Fruit fly (Drosophila melanogaster) whole organism, embryonic: Measurements from ENCODE around the gene Fmr1.
A peak's percentile ranks its signal among the peaks of the same experiment; 100 is the strongest.

Experiments used
- BtbVII ChIP-seq: fragments of 200-800 bp; sonication (Bioruptor generic); optimal IDR thresholded peaks from 3 replicates; lab custom pipeline; 2017; ENCODE audit warnings: missing biosample characterization, mild to moderate bottlenecking, missing genetic modification characterization
- CG10147 ChIP-seq: fragments of 200-800 bp; sonication (Bioruptor generic); optimal IDR thresholded peaks from 2 replicates; lab custom pipeline; 2019; ENCODE audit warnings: missing biosample characterization, mild to moderate bottlenecking, missing genetic modification characterization, moderate library complexity
- CG11696 ChIP-seq: fragments of 200-800 bp; sonication (Bioruptor generic); IDR thresholded peaks from 2 replicates; pipeline ENCODE4 v1.3.6; 2022; ENCODE audit warnings: missing biosample characterization, missing genetic modification characterization
- CG12155 ChIP-seq: fragments of 200-800 bp; sonication (Bioruptor generic); optimal IDR thresholded peaks from 3 replicates; lab custom pipeline; 2016; ENCODE audit warnings: missing biosample characterization, missing genetic modification characterization
- CG12659 ChIP-seq: fragments of 200-800 bp; sonication (Bioruptor generic); optimal IDR thresholded peaks from 3 replicates; lab custom pipeline; 2017; ENCODE audit warnings: mild to moderate bottlenecking, missing biosample characterization, missing genetic modification reagents, missing genetic modification characterization
- CG14441 ChIP-seq: fragments of 200-800 bp; sonication (Bioruptor generic); IDR thresholded peaks from 2 replicates; pipeline ENCODE4 v1.3.6; 2022; ENCODE audit warnings: missing biosample characterization, missing genetic modification characterization
- CG15601 ChIP-seq: fragments of 200-800 bp; sonication (Bioruptor generic); optimal IDR thresholded peaks from 3 replicates; lab custom pipeline; 2019; ENCODE audit warnings: missing biosample characterization, mild to moderate bottlenecking, missing genetic modification characterization, moderate library complexity
- CG15696 ChIP-seq: fragments of 200-800 bp; sonication (Bioruptor generic); optimal IDR thresholded peaks from 2 replicates; lab custom pipeline; 2019; ENCODE audit warnings: missing biosample characterization, mild to moderate bottlenecking, missing genetic modification characterization, moderate library complexity
- CG16815 ChIP-seq: fragments of 200-800 bp; sonication (Bioruptor generic); optimal IDR thresholded peaks from 3 replicates; lab custom pipeline; 2017; ENCODE audit warnings: missing biosample characterization, mild to moderate bottlenecking, missing genetic modification characterization
- CG17328 ChIP-seq: fragments of 200-800 bp; sonication (Bioruptor generic); IDR thresholded peaks from 2 replicates; pipeline ENCODE4 v1.3.6; 2022; ENCODE audit warnings: missing biosample characterization, missing genetic modification characterization
- CG18262 ChIP-seq: fragments of 200-800 bp; optimal IDR thresholded peaks from 3 replicates; lab custom pipeline; 2019; ENCODE audit warnings: missing biosample characterization, mild to moderate bottlenecking, missing genetic modification characterization, moderate library complexity
- CG2116 ChIP-seq: fragments of 200-800 bp; sonication (Bioruptor generic); optimal IDR thresholded peaks from 3 replicates; lab custom pipeline; 2018; ENCODE audit warnings: missing biosample characterization, mild to moderate bottlenecking, missing genetic modification characterization
- CG2199 ChIP-seq: fragments of 200-800 bp; sonication (Bioruptor generic); IDR thresholded peaks from 3 replicates; pipeline ENCODE4 v1.3.6; 2022; ENCODE audit warnings: missing biosample characterization, missing genetic modification characterization
- CG30020 ChIP-seq: fragments of 200-800 bp; optimal IDR thresholded peaks from 2 replicates; lab custom pipeline; 2019; ENCODE audit warnings: missing biosample characterization, mild to moderate bottlenecking, missing genetic modification characterization, moderate library complexity
- CG32772 ChIP-seq: fragments of 200-800 bp; sonication (Bioruptor generic); IDR thresholded peaks from 2 replicates; pipeline ENCODE4 v1.3.6; 2022; ENCODE audit warnings: missing biosample characterization, missing genetic modification characterization
- CG34422 ChIP-seq: fragments of 200-800 bp; sonication (Bioruptor generic); IDR thresholded peaks from 3 replicates; pipeline ENCODE4 v1.3.6; 2022; ENCODE audit warnings: missing biosample characterization, missing genetic modification characterization
- CG3726 ChIP-seq: fragments of 200-800 bp; sonication (Bioruptor generic); IDR thresholded peaks from 3 replicates; pipeline ENCODE4, ENCODE4 v1.3.6; 2022; ENCODE audit warnings: missing biosample characterization, missing genetic modification characterization
- CG4707 ChIP-seq: fragments of 200-800 bp; sonication (Bioruptor generic); optimal IDR thresholded peaks from 2 replicates; lab custom pipeline; 2018; ENCODE audit warnings: missing biosample characterization, mild to moderate bottlenecking, missing genetic modification characterization, moderate library complexity
- CG7745 ChIP-seq: fragments of 200-800 bp; sonication (Bioruptor generic); optimal IDR thresholded peaks from 2 replicates; lab custom pipeline; 2018; ENCODE audit warnings: missing biosample characterization, mild to moderate bottlenecking, missing genetic modification characterization, moderate library complexity
- CG9609 ChIP-seq: fragments of 200-800 bp; sonication (Bioruptor generic); optimal IDR thresholded peaks from 3 replicates; lab custom pipeline; 2016; ENCODE audit warnings: missing biosample characterization, missing genetic modification characterization
- CG9876 ChIP-seq: fragments of 200-800 bp; sonication (Bioruptor generic); optimal IDR thresholded peaks from 2 replicates; lab custom pipeline; 2016; ENCODE audit warnings: missing biosample characterization, missing genetic modification characterization
- D19B ChIP-seq: fragments of 200-800 bp; sonication (Bioruptor generic); optimal IDR thresholded peaks from 2 replicates; lab custom pipeline; 2017; ENCODE audit warnings: missing biosample characterization, mild to moderate bottlenecking, missing genetic modification characterization
- Eip74EF ChIP-seq, 2 experiments: fragments of 200-800 bp in 1 of 2; fragments of >200 bp in 1 of 2; sonication (Bioruptor generic) in 1 of 2; optimal IDR thresholded peaks; 2 replicates each; lab custom pipeline; 2017 to 2019; ENCODE audit warnings: missing biosample characterization in 2 of 2, missing genetic modification characterization in 2 of 2, mild to moderate bottlenecking in 1 of 2, moderate library complexity in 1 of 2
- Hsf ChIP-seq: fragments of 200-800 bp; sonication (Bioruptor generic); optimal IDR thresholded peaks from 3 replicates; lab custom pipeline; 2016; ENCODE audit warnings: missing biosample characterization, missing genetic modification characterization
- Max ChIP-seq: fragments of 200-800 bp; sonication (Bioruptor generic); optimal IDR thresholded peaks from 2 replicates; lab custom pipeline; 2016; ENCODE audit warnings: missing biosample characterization, mild to moderate bottlenecking, missing genetic modification characterization
- NC2β ChIP-seq: fragments of 200-800 bp; sonication (Bioruptor generic); optimal IDR thresholded peaks from 2 replicates; lab custom pipeline; 2016; ENCODE audit warnings: missing biosample characterization, missing genetic modification characterization
- Oaz ChIP-seq: fragments of 200-800 bp; sonication (Bioruptor generic); IDR thresholded peaks from 2 replicates; pipeline ENCODE4 v1.3.6; 2022; ENCODE audit warnings: missing biosample characterization, missing genetic modification characterization
- Opbp ChIP-seq: fragments of 200-800 bp; sonication (Bioruptor generic); IDR thresholded peaks from 3 replicates; pipeline ENCODE4 v1.3.6; 2022; ENCODE audit warnings: missing biosample characterization, missing genetic modification characterization; ENCODE audit not compliant: partially characterized antibody
- Ptx1 ChIP-seq: fragments of 200-800 bp; sonication (Bioruptor generic); IDR thresholded peaks from 2 replicates; pipeline ENCODE4 v1.3.6; 2022; ENCODE audit warnings: missing biosample characterization, missing genetic modification characterization
- Side ChIP-seq: fragments of 200-800 bp; sonication (Bioruptor generic); optimal IDR thresholded peaks from 2 replicates; lab custom pipeline; 2016; ENCODE audit warnings: missing biosample characterization, missing genetic modification characterization
- TFAM ChIP-seq: fragments of 200-800 bp; sonication (Bioruptor generic); optimal IDR thresholded peaks from 2 replicates; lab custom pipeline; 2017; ENCODE audit warnings: missing biosample characterization, missing genetic modification characterization, inconsistent platforms
- az2 ChIP-seq: fragments of 200-800 bp; sonication (Bioruptor generic); optimal IDR thresholded peaks from 3 replicates; lab custom pipeline; 2016; ENCODE audit warnings: missing biosample characterization, missing genetic modification characterization
- cato ChIP-seq: fragments of 200-800 bp; sonication (Bioruptor generic); optimal IDR thresholded peaks from 2 replicates; lab custom pipeline; 2016; ENCODE audit warnings: missing biosample characterization, missing genetic modification characterization, borderline replicate concordance
- chif ChIP-seq, 2 experiments: fragments of 200-800 bp; sonication (Bioruptor generic); optimal IDR thresholded peaks; 3 replicates each; lab custom pipeline; 2016; ENCODE audit warnings: missing biosample characterization in 2 of 2, missing genetic modification characterization in 2 of 2
- crp ChIP-seq, 2 experiments: fragments of 200-800 bp; sonication (Bioruptor generic); optimal IDR thresholded peaks; 2 replicates in 1 of 2; 3 replicates in 1 of 2; lab custom pipeline; 2017; ENCODE audit warnings: missing biosample characterization in 2 of 2, missing genetic modification characterization in 2 of 2, mild to moderate bottlenecking in 1 of 2, moderate library complexity in 1 of 2
- esg ChIP-seq: fragments of 200-800 bp; sonication (Bioruptor generic); conservative IDR thresholded peaks from 2 replicates; pipeline ENCODE4 v1.3.6; 2022; ENCODE audit warnings: missing biosample characterization, missing genetic modification characterization
- gcm ChIP-seq: fragments of 200-800 bp; sonication (Bioruptor generic); optimal IDR thresholded peaks from 2 replicates; lab custom pipeline; 2019; ENCODE audit warnings: missing biosample characterization, mild to moderate bottlenecking, missing genetic modification characterization, moderate library complexity
- hbn ChIP-seq: fragments of 200-800 bp; sonication (Bioruptor generic); IDR thresholded peaks from 2 replicates; pipeline ENCODE4 v1.3.6; 2022; ENCODE audit warnings: missing biosample characterization, missing genetic modification characterization; ENCODE audit not compliant: partially characterized antibody
- kah ChIP-seq: fragments of 200-800 bp; sonication (Bioruptor generic); optimal IDR thresholded peaks from 2 replicates; lab custom pipeline; 2018; ENCODE audit warnings: missing biosample characterization, mild to moderate bottlenecking, missing genetic modification characterization
- kay ChIP-seq: fragments of 200-800 bp; sonication (Bioruptor generic); optimal IDR thresholded peaks from 2 replicates; lab custom pipeline; 2016; ENCODE audit warnings: missing biosample characterization, missing genetic modification characterization
- nmo ChIP-seq: fragments of 200-800 bp; sonication (Bioruptor generic); optimal IDR thresholded peaks from 2 replicates; lab custom pipeline; 2018; ENCODE audit warnings: missing biosample characterization, mild to moderate bottlenecking, missing genetic modification characterization, moderate library complexity
- nom ChIP-seq: fragments of 200-800 bp; sonication (Bioruptor generic); optimal IDR thresholded peaks from 2 replicates; lab custom pipeline; 2017; ENCODE audit warnings: missing biosample characterization, missing genetic modification characterization, mild to moderate bottlenecking, moderate library complexity, missing genetic modification reagents
- pita ChIP-seq: fragments of 200-800 bp; sonication (Bioruptor generic); optimal IDR thresholded peaks from 2 replicates; lab custom pipeline; 2017; ENCODE audit warnings: missing biosample characterization, mild to moderate bottlenecking, missing genetic modification characterization
- prd ChIP-seq, 3 experiments: fragments of >200 bp in 2 of 3; fragments of 200-800 bp in 1 of 3; sonication (Bioruptor generic) in 1 of 3; optimal IDR thresholded peaks in 2 of 3; IDR thresholded peaks in 1 of 3; 2 replicates in 2 of 3; 3 replicates in 1 of 3; pipeline versions ENCODE4 v1.3.6 to Lab custom; 2017 to 2022; ENCODE audit warnings: missing biosample characterization in 1 of 3, missing genetic modification characterization in 1 of 3
- sd ChIP-seq: fragments of 200-800 bp; sonication (Bioruptor generic); optimal IDR thresholded peaks from 3 replicates; lab custom pipeline; 2018; ENCODE audit warnings: missing biosample characterization, mild to moderate bottlenecking, missing genetic modification characterization, moderate library complexity
- slbo ChIP-seq: fragments of 200-800 bp; sonication (Bioruptor generic); IDR thresholded peaks from 2 replicates; pipeline ENCODE4 v1.3.6; 2022; ENCODE audit warnings: missing biosample characterization, missing genetic modification characterization
- tap ChIP-seq: fragments of 200-800 bp; optimal IDR thresholded peaks from 3 replicates; lab custom pipeline; 2019; ENCODE audit warnings: missing biosample characterization, mild to moderate bottlenecking, missing genetic modification characterization, moderate library complexity
- usp ChIP-seq: fragments of >200 bp; optimal IDR thresholded peaks from 2 replicates; lab custom pipeline; 2017; ENCODE audit warnings: missing biosample characterization, missing genetic modification characterization
- vfl ChIP-seq: fragments of 200-800 bp; sonication (Bioruptor generic); optimal IDR thresholded peaks from 2 replicates; lab custom pipeline; 2016; ENCODE audit warnings: missing biosample characterization, missing genetic modification characterization
- vvl ChIP-seq: fragments of 200-800 bp; sonication (Bioruptor generic); IDR thresholded peaks from 2 replicates; pipeline ENCODE4 v1.3.6; 2022; ENCODE audit warnings: missing biosample characterization, missing genetic modification characterization

Fmr1 gene

dm6 chr3R:10130091-10130490 lies 20.2 kb upstream of the Fmr1 start (continued):
- TF ChIP-seq CG3726 (peak; percentile 63; the same call in 1 of the 3 replicates), CG30020 (tag; lab: Kevin White, UChicago) (no peak), Max (peak; percentile 32), TFAM (GFP tag; lab: Kevin White, UChicago) (no peak), az2 (GFP tag; lab: Kevin White, UChicago) (peak; percentile 55), usp (GFP tag; lab: Kevin White, UChicago) (no peak), Eip74EF (GFP tag; optimal IDR thresholded peaks at IDR 0.05; lab: Kevin White, UChicago) (peak in 1 of 2 experiments; percentile 9), CG11696 (GFP tag; lab: Robert Waterston, UW) (0 out of 2 replicates have a peak, but pooled peaks have one; percentile 33), CG10147 (peak; percentile 75), CG12155 (GFP tag; lab: Kevin White, UChicago) (peak; percentile 47), Ptx1 (peak; percentile 80), Hsf (GFP tag; lab: Kevin White, UChicago) (peak; percentile 40), esg (peak; percentile 72), CG16815 (GFP tag; lab: Kevin White, UChicago) (peak; percentile 8), Side (GFP tag; lab: Kevin White, UChicago) (no peak), CG7745 (tag; lab: Kevin White, UChicago) (no peak), nom (no peak), vvl (GFP tag; lab: Robert Waterston, UW) (peak; percentile 81), vfl (no peak), CG2199 (no peak), crp (GFP tag; optimal IDR thresholded peaks at IDR 0.05; lab: Kevin White, UChicago) (no peak), cato (GFP tag; lab: Kevin White, UChicago) (no peak), pita (GFP tag; lab: Kevin White, UChicago) (no peak), kay (no peak), kah (GFP tag; lab: Kevin White, UChicago) (no peak), CG4707 (GFP tag; lab: Kevin White, UChicago) (peak; percentile 33), hbn (GFP tag; lab: Robert Waterston, UW) (no peak), slbo (GFP tag; lab: Robert Waterston, UW) (peak; percentile 81), CG9876 (no peak), Opbp (GFP tag; lab: Robert Waterston, UW) (no peak), CG18262 (tag; lab: Kevin White, UChicago) (peak; percentile 59), chif (GFP tag; optimal IDR thresholded peaks at IDR 0.05; lab: Kevin White, UChicago) (peak in 1 of 2 experiments; percentile 22), CG15601 (tag; lab: Kevin White, UChicago) (peak; percentile 23), CG17328 (GFP tag; lab: Robert Waterston, UW) (peak; percentile 52), CG14441 (GFP tag; lab: Robert Waterston, UW) (peak; percentile 71), CG12659 (GFP tag; lab: Kevin White, UChicago) (peak; percentile 45), NC2β (GFP tag; lab: Kevin White, UChicago) (no peak), CG15696 (peak; percentile 5), CG34422 (GFP tag; lab: Robert Waterston, UW) (0 out of 3 replicates have a peak, but pooled peaks have one; percentile 36), CG32772 (GFP tag; lab: Robert Waterston, UW) (peak; percentile 49), nmo (GFP tag; lab: Kevin White, UChicago) (peak; percentile 64), prd (optimal IDR thresholded peaks at IDR 0.05; lab: Kevin White, UChicago) (no peak), prd (GFP tag; IDR thresholded peaks at IDR 0.05; lab: Robert Waterston, UW) (peak; percentile 67), tap (tag; lab: Kevin White, UChicago) (peak; percentile 45), CG2116 (GFP tag; lab: Kevin White, UChicago) (peak; percentile 10), CG9609 (GFP tag; lab: Kevin White, UChicago) (no peak), sd (tag; lab: Kevin White, UChicago) (peak; percentile 16), gcm (GFP tag; lab: Kevin White, UChicago) (peak; percentile 31), Oaz (GFP tag; lab: Robert Waterston, UW) (no peak), D19B (GFP tag; lab: Kevin White, UChicago) (peak; percentile 9), BtbVII (GFP tag; lab: Kevin White, UChicago) (peak; percentile 59)
